Fruit fly (Drosophila melanogaster): ENCODE data around the gene glo.

The glo gene

DNA sequence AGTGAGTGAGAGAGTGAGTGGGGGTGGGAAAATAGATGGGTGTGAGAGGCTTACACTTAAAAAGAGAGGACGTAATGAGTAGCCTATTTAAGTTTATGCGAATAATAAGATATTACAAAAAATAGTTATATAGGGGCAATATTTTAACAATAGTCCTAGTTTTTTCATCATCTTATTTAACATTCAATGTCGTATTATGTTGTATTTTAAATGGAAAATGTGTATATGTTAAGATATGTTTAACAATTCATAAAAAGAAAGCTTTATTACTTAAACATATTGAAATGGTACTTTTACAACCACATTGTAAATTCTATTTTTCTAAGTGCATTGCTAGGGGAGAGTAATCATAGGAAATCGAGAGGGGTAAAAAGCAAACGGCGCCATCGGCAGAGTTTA, 45.2 kb downstream of the glo start (continued):
- peak; percentile 85 for TF ChIP-seq Ssrp (tag; optimal IDR thresholded peaks at IDR 0.05)
- no peak; the same call in 1 of the 2 replicates for TF ChIP-seq CG17328 (GFP tag; IDR thresholded peaks at IDR 0.05)
- TF ChIP-seq tio (GFP tag; optimal IDR thresholded peaks at IDR 0.05) = peak; percentile 45
- TF ChIP-seq Bteb2 (GFP tag; optimal IDR thresholded peaks at IDR 0.05) = peak; percentile 25
- no peak for TF ChIP-seq unc-4 (GFP tag; IDR thresholded peaks at IDR 0.05; ENCODE audit: partially characterized antibody)
- no peak for TF ChIP-seq BEAF-32 (GFP tag; optimal IDR thresholded peaks at IDR 0.05)
- TF ChIP-seq br (optimal IDR thresholded peaks at IDR 0.05) = no peak
- TF ChIP-seq ac (GFP tag; optimal IDR thresholded peaks at IDR 0.05) = no peak
- TF ChIP-seq p53 (GFP tag; optimal IDR thresholded peaks at IDR 0.05) = no peak
- TF ChIP-seq CG11696 (GFP tag; IDR thresholded peaks at IDR 0.05) = no peak
- no peak for TF ChIP-seq maf-S (GFP tag; optimal IDR thresholded peaks at IDR 0.05)
- TF ChIP-seq CG18262 (tag; optimal IDR thresholded peaks at IDR 0.05) = peak; percentile 87
- TF ChIP-seq E2f1 (GFP tag; IDR thresholded peaks at IDR 0.05) = peak; percentile 49
- TF ChIP-seq corto (GFP tag; optimal IDR thresholded peaks at IDR 0.05) = no peak
- no peak for TF ChIP-seq Trl (optimal IDR thresholded peaks at IDR 0.05)
- no peak for TF ChIP-seq Trl (GFP tag; optimal IDR thresholded peaks at IDR 0.05)
- no peak for TF ChIP-seq gcm2 (GFP tag; optimal IDR thresholded peaks at IDR 0.05)
- TF ChIP-seq Dip3 (GFP tag; optimal IDR thresholded peaks at IDR 0.05) = no peak
- TF ChIP-seq D19A (tag; optimal IDR thresholded peaks at IDR 0.05) = peak; percentile 80
- TF ChIP-seq CG17802 (tag; optimal IDR thresholded peaks at IDR 0.05) = no peak
- TF ChIP-seq ttk (GFP tag; IDR thresholded peaks at IDR 0.05) = peak; percentile 31
- TF ChIP-seq Mes4 (GFP tag; optimal IDR thresholded peaks at IDR 0.05) = no peak
- TF ChIP-seq CG6813 (GFP tag; optimal IDR thresholded peaks at IDR 0.05) = no peak
- TF ChIP-seq abd-A (tag; optimal IDR thresholded peaks at IDR 0.05) = peak; percentile 60
- TF ChIP-seq slou (GFP tag; optimal IDR thresholded peaks at IDR 0.05) = peak; percentile 7
- TF ChIP-seq Meics (GFP tag; optimal IDR thresholded peaks at IDR 0.05) = peak; percentile 81
- TF ChIP-seq nmo (GFP tag; optimal IDR thresholded peaks at IDR 0.05) = peak; percentile 86
- peak; percentile 46 for TF ChIP-seq CG1529 (GFP tag; optimal IDR thresholded peaks at IDR 0.05)
- TF ChIP-seq Spps (tag; optimal IDR thresholded peaks at IDR 0.05) = peak; percentile 45
- TF ChIP-seq ems (GFP tag; optimal IDR thresholded peaks at IDR 0.05) = no peak
- no peak for TF ChIP-seq grn (GFP tag; optimal IDR thresholded peaks at IDR 0.05)
- TF ChIP-seq ranshi (GFP tag; IDR thresholded peaks at IDR 0.05) = 0 out of 2 replicates have a peak, but pooled peaks have one; percentile 13
- no peak for TF ChIP-seq sim (GFP tag; IDR thresholded peaks at IDR 0.05)
- TF ChIP-seq D (optimal IDR thresholded peaks at IDR 0.05) = no peak
- TF ChIP-seq D (GFP tag; optimal IDR thresholded peaks at IDR 0.05) = peak; percentile 74
- TF ChIP-seq dmrt99B (tag; optimal IDR thresholded peaks at IDR 0.05) = peak; percentile 86
- TF ChIP-seq Poxn (GFP tag; IDR thresholded peaks at IDR 0.05) = no peak
- TF ChIP-seq chn (GFP tag; optimal IDR thresholded peaks at IDR 0.05) = no peak
- peak; percentile 49; the same call in 2 of the 3 replicates for TF ChIP-seq CG11695 (GFP tag; IDR thresholded peaks at IDR 0.05)
- no peak for TF ChIP-seq da (GFP tag; optimal IDR thresholded peaks at IDR 0.05)
- TF ChIP-seq Dek (tag; optimal IDR thresholded peaks at IDR 0.05) = peak; percentile 75
- TF ChIP-seq TFAM (GFP tag; optimal IDR thresholded peaks at IDR 0.05) = no peak
- TF ChIP-seq CG15514 (GFP tag; optimal IDR thresholded peaks at IDR 0.05) = no peak
- TF ChIP-seq Pdp1 (GFP tag; optimal IDR thresholded peaks at IDR 0.05) = peak; percentile 6 to 37
- no peak for TF ChIP-seq CG9797 (GFP tag; optimal IDR thresholded peaks at IDR 0.05)
- peak; percentile 4; the same call in 1 of the 2 replicates for TF ChIP-seq onecut (GFP tag; IDR thresholded peaks at IDR 0.05)
- TF ChIP-seq CG6791 (GFP tag; IDR thresholded peaks at IDR 0.05; ENCODE audit: partially characterized antibody) = no peak
- no peak for TF ChIP-seq CG15073 (GFP tag; optimal IDR thresholded peaks at IDR 0.05)
- TF ChIP-seq rib (GFP tag; IDR thresholded peaks at IDR 0.05) = no peak
- TF ChIP-seq CG6254 (GFP tag; optimal IDR thresholded peaks at IDR 0.05) = peak; percentile 37
- TF ChIP-seq CG17612 (GFP tag; IDR thresholded peaks at IDR 0.05) = no peak
- TF ChIP-seq Eip74EF (GFP tag; optimal IDR thresholded peaks at IDR 0.05) = peak in 1 of 2 experiments; percentile 61
